Worm (Caenorhabditis elegans) whole organism, mixed stage, embryonic: ENCODE measurements around the gene F21C10.6.

ENCODE experiments used
- ham-2 ChIP-seq: fragments of 200-800 bp; sonication (Bioruptor generic); optimal IDR thresholded peaks from 2 replicates; lab custom pipeline; 2018; ENCODE audit warnings: mild to moderate bottlenecking, missing genetic modification characterization, missing compliant biosample characterization
- mab-5 ChIP-seq: fragments of 150-350 bp; optimal IDR thresholded peaks from 2 replicates; lab custom pipeline; 2014; ENCODE audit warnings: missing biosample characterization, missing genetic modification characterization

- TF ChIP-seq mab-5 (tag; lab: Kevin White, UChicago), result no peak
- TF ChIP-seq ham-2 (GFP tag; lab: Kevin White, UChicago), result no peak
Observed at ce11 chrV:9088758-9089157, 35.5 kb upstream of the F21C10.6 start.
